Worm (Caenorhabditis elegans) whole organism, L4/young adult: ENCODE data around the gene F53E10.1.
"Not testable (repeated sequence)": the region's sequence is repeated elsewhere in the genome, so short reads cannot be mapped to it uniquely, and the experiment has no call there.

Source experiments
- W03F9.2 ChIP-seq: fragments of 150-350 bp; optimal IDR thresholded peaks from 2 replicates; lab custom pipeline; 2014; ENCODE audit warnings: missing biosample characterization, missing genetic modification characterization
- dao-5 ChIP-seq: sonication (generic microtip); optimal IDR thresholded peaks from 2 replicates; lab custom pipeline; 2016; ENCODE audit warnings: missing genotype, missing genetic modification characterization, moderate library complexity, missing compliant biosample characterization
- him-1 ChIP-seq: sonication (generic microtip); optimal IDR thresholded peaks from 2 replicates; lab custom pipeline; 2016; ENCODE audit warnings: missing genotype, missing genetic modification reagents, missing genetic modification characterization, missing compliant biosample characterization

The F53E10.1 gene

ce11 chrV:2600543-2600942 is 14.6 kb upstream of the F53E10.1 start:
- TF ChIP-seq dao-5 (tag; lab: Kevin White, UChicago): no peak
- peak; percentile 39 for TF ChIP-seq him-1
- peak; percentile 64 for TF ChIP-seq W03F9.2 (tag; lab: Kevin White, UChicago)

- no peak for TF ChIP-seq him-1
- TF ChIP-seq W03F9.2 (tag; lab: Kevin White, UChicago): no peak
- TF ChIP-seq dao-5 (tag; lab: Kevin White, UChicago): no peak
These were observed 13.3 kb upstream of the F53E10.1 start for ce11 chrV:2601817-2602216.

ce11 chrV:2603056-2603455 is 12.1 kb upstream of the F53E10.1 start, which contains the start of gene F53E10.6:
Gene F53E10.6, minus strand, starts transcription at chrV:2603063.
- TF ChIP-seq dao-5 (tag; lab: Kevin White, UChicago) (no peak), him-1 (no peak), W03F9.2 (tag; lab: Kevin White, UChicago) (no peak)

DNA sequence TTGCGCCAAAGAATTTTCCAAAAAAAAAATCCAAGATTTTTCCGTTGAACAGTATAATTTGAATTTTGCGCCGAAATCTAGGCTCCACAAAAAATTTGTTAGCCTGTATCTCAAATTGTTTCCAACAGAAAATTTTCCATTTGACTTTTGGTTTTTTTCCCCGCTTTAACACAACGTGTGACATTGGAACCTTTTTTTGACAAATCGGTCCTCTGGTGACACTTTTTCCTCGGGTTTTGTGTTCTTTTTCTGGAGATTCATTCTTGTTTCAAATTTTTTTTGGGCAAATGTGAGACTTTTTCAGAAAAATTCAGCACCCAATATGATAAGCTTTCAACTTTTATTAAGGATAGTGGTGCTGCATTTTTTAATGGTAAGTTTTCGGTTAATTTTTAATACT is 6.8 kb upstream of the F53E10.1 start, which contains the start of gene acr-17:
Gene acr-17, plus strand, starts transcription at position 301 of the 400 bp plus-strand sequence.
- TF ChIP-seq W03F9.2 (tag; lab: Kevin White, UChicago) (no peak), dao-5 (tag; lab: Kevin White, UChicago) (no peak)

ce11 chrV:2617499-2617898 is 2.4 kb downstream of the F53E10.1 start:
- no peak for TF ChIP-seq dao-5 (tag; lab: Kevin White, UChicago)
- no peak for TF ChIP-seq him-1
- TF ChIP-seq W03F9.2 (tag; lab: Kevin White, UChicago): no peak

DNA sequence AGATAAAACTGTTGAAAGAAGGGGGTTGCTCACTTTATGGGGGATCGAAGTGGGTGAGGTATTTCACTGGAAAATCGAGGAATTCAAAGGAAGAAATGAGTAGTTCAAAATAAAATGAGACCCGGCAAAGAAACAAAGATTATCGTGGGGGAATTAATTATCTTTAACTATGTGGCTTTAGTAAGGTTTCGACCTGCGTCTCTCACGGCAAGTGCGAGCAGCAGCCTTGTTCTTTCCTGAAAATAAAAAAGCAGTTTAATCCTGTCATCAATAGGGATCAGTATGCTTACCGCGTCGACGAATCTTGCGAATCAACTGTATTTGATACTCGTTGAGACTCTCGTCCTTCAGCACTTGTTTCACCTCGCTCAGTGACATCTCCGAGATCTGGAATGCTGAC is 6.8 kb downstream of the F53E10.1 start, which contains the start of gene srh-271:
Gene srh-271, minus strand, starts transcription at position 101 of the 400 bp plus-strand sequence.
- TF ChIP-seq dao-5 (tag; lab: Kevin White, UChicago): no peak
- no peak for TF ChIP-seq him-1
- TF ChIP-seq W03F9.2 (tag; lab: Kevin White, UChicago): no peak

DNA sequence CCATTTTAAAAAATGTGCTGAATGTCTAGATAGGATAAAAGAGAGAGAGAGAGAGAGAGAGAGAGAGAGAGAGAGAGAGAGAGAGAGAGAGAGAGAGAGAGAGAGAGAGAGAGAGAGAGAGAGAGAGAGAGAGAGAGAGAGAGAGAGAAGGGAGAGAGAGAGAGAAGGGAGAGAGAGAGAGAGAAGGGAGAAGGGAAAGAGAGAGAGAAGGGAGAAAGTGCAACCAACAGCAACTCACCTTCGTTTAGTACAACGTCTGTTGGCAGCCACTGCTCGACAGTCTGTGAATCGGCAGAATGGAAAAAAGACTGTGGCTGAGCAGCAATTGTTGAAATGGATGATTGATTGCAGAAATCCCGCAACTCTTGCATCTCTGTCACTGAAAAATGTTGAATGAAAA is 8.7 kb downstream of the F53E10.1 start:
- TF ChIP-seq W03F9.2 (tag; lab: Kevin White, UChicago) (no peak), dao-5 (tag; lab: Kevin White, UChicago) (no peak), him-1 (no peak)

ce11 chrV:2625360-2625759 is 10.2 kb downstream of the F53E10.1 start, which contains the start of gene sknr-1:
Gene sknr-1, minus strand, starts transcription at chrV:2625460.
- not testable (repeated sequence) for TF ChIP-seq W03F9.2 (tag; lab: Kevin White, UChicago); dao-5 (tag; lab: Kevin White, UChicago); him-1

DNA sequence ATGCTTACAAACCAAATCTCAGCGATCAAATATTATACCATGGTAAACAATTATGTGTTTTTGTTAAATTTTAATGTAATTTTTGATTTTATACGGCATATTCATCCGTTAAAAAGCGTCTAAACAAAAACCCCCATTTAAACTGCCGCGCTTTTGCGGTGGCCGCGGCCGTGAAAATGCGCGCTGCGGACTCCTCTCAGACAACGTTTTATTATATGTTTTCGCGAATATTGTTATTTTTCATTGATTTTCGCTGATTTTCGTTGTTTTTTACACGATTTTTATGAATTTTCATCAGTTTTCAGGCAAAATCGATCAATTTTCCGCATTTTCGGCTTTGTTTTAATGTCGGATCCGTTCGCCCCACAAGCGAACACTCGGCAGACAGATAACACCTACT is 23.4 kb downstream of the F53E10.1 start, which contains the start of gene W02H5.19:
Gene W02H5.19, plus strand, starts transcription at position 346 of the 400 bp plus-strand sequence.
- TF ChIP-seq W03F9.2 (tag; lab: Kevin White, UChicago): peak; percentile 82
- TF ChIP-seq dao-5 (tag; lab: Kevin White, UChicago): no peak
- TF ChIP-seq him-1: peak; percentile 28

- no peak for TF ChIP-seq dao-5 (tag; lab: Kevin White, UChicago)
- no peak for TF ChIP-seq W03F9.2 (tag; lab: Kevin White, UChicago)
- TF ChIP-seq him-1: no peak
These were observed 23.9 kb downstream of the F53E10.1 start, which contains the start of gene W02H5.2 for ce11 chrV:2639035-2639434. Gene W02H5.2, plus strand, starts transcription at chrV:2639335.

DNA sequence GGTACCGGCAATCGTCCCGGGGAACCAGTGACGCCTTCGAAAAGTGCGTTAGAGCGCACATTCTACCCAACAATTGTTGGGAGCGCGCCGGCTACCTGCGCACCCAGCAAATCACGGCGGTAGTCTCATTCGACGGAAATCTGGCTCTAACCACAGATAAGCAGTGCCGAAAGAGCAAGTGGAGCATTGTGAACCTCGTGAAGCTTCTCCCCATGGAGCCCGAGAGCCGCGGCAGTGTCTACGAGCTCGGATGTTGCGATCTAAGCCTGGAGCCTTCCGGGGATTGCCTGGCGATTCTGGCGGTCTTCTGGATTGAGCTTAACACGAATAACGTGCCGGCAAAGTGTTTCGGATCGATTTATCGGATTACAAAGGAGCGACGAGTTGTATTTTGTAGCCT is 24.4 kb downstream of the F53E10.1 start:
- TF ChIP-seq dao-5 (tag; lab: Kevin White, UChicago): no peak
- no peak for TF ChIP-seq him-1
- TF ChIP-seq W03F9.2 (tag; lab: Kevin White, UChicago): no peak

- TF ChIP-seq W03F9.2 (tag; lab: Kevin White, UChicago): no peak
- TF ChIP-seq him-1: no peak
- TF ChIP-seq dao-5 (tag; lab: Kevin White, UChicago): no peak
These were observed 31.0 kb downstream of the F53E10.1 start for ce11 chrV:2646067-2646466.

- no peak for TF ChIP-seq dao-5 (tag; lab: Kevin White, UChicago)
- no peak for TF ChIP-seq him-1
- TF ChIP-seq W03F9.2 (tag; lab: Kevin White, UChicago): no peak
These were observed 32.2 kb downstream of the F53E10.1 start for ce11 chrV:2647222-2647796.

DNA sequence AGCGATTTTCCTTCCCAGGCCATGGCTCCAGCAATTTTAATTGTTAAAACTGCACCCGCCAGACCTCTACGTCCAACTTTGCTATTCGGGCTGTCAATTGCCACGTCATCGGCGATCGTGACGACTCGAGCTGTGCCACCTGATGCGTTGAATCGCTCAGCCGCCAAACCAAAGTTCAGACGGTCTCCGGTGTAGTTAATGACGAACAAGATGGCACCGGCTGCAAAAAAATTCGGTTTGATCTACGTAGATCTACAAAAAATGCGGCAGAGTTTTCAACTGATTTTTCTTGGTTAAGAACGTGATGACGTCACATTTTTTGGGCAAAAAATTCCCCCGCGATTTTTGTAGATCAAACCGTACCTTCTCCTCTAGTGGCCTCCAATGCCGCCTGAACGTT is 35.9 kb downstream of the F53E10.1 start:
- no peak for TF ChIP-seq him-1
- no peak for TF ChIP-seq W03F9.2 (tag; lab: Kevin White, UChicago)
- TF ChIP-seq dao-5 (tag; lab: Kevin White, UChicago): no peak
